Worm (Caenorhabditis elegans) whole organism, L1 larva: Measurements from ENCODE around the gene C36E8.4.

Source experiments
- ces-1 ChIP-seq: fragments of 150-350 bp; optimal IDR thresholded peaks from 2 replicates; lab custom pipeline; 2014; ENCODE audit warnings: missing biosample characterization, missing genetic modification reagents, missing genetic modification characterization
- efl-1 ChIP-seq, 4 experiments: fragments of 150-350 bp; optimal IDR thresholded peaks in 3 of 4; peaks in 1 of 4; 1 replicate in 1 of 4; 2 replicates in 3 of 4; lab custom pipeline; 2014; ENCODE audit warnings: missing biosample characterization in 2 of 4, missing genetic modification characterization in 2 of 4, missing genetic modification reagents in 2 of 4
- egl-27 ChIP-seq, 2 experiments: fragments of 150-350 bp in 1 of 2; sonication (generic microtip); optimal IDR thresholded peaks; 3 replicates each; lab custom pipeline; 2017 to 2018; ENCODE audit warnings: missing biosample characterization in 2 of 2, missing genetic modification characterization in 2 of 2, missing genetic modification reagents in 2 of 2
- elt-3 ChIP-seq, 6 experiments: fragments of 150-350 bp in 1 of 6; sonication (generic microtip); optimal IDR thresholded peaks; 2 replicates each; lab custom pipeline; 2017 to 2018; ENCODE audit warnings: missing biosample characterization in 6 of 6, missing genetic modification characterization in 6 of 6, inconsistent platforms in 1 of 6
- mab-9 ChIP-seq: fragments of 200-800 bp; sonication (Bioruptor generic); IDR thresholded peaks from 2 replicates; pipeline ENCODE4 v1.3.6; 2022; ENCODE audit warnings: missing genetic modification reagents, missing genetic modification characterization, missing compliant biosample characterization
- nhr-11 ChIP-seq: fragments of 150-350 bp; optimal IDR thresholded peaks from 2 replicates; lab custom pipeline; 2014; ENCODE audit warnings: missing biosample characterization, missing genetic modification characterization
- nhr-76 ChIP-seq: sonication (generic microtip); optimal IDR thresholded peaks from 2 replicates; lab custom pipeline; 2017; ENCODE audit warnings: missing biosample characterization, missing genetic modification characterization
- tbx-2 ChIP-seq: sonication (generic microtip); optimal IDR thresholded peaks from 2 replicates; lab custom pipeline; 2016; ENCODE audit warnings: missing genetic modification characterization, missing compliant biosample characterization

DNA sequence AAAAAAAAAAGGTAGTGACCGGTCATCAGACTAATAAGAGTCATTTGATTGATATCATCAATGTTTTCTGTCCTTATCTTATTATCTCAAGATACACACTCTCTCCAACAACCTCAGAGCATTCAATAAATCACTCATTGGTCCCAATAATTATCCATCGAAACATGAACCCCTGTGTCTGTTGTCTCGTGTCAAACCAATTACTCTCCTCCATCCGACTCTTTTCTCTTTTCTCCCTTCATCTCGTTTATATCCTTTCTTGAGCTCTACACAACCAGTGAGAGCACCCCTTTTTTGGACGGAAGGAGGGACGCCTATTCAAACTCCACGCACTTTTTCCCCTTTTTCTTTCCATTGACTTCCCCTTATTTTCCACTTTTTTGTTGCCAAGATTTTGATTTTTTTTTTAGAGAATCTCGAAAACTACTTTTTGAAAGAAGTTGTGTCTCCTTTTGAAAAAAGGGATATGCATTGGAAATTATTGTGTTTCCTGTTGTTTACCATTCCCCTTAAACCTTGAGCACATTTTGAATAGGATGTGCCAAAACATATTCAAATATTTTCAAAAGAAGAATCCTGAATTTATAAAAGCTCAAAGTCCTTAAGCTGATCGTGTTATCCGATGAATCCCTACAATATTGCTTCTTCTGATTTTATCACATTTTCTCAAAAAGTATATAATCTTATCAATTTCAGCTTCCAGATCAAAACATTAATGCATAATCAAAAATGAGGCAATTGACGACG, 6.5 kb upstream of the C36E8.4 start, which contains the start of gene pxd-1:
- TF ChIP-seq ces-1 (no peak), egl-27 (tag; optimal IDR thresholded peaks at IDR 0.05; lab: Kevin White, UChicago) (no peak), efl-1 (optimal IDR thresholded peaks at IDR 0.05; lab: Kevin White, UChicago) (no peak), efl-1 (GFP tag; optimal IDR thresholded peaks at IDR 0.05 in 1 of 2; lab: Kevin White, UChicago) (no peak), tbx-2 (tag; lab: Kevin White, UChicago) (no peak), nhr-76 (tag; lab: Kevin White, UChicago) (no peak), nhr-11 (no peak), mab-9 (no peak), elt-3 (tag; optimal IDR thresholded peaks at IDR 0.05; lab: Kevin White, UChicago) (no peak)
